Worm (Caenorhabditis elegans) whole organism, L1 larva: ENCODE measurements around the gene mam-3.
A peak's percentile ranks its signal among the peaks of the same experiment; 100 is the strongest.

Experiments used
- C16A3.4 ChIP-seq: fragments of 150-350 bp; optimal IDR thresholded peaks from 2 replicates; lab custom pipeline; 2014; ENCODE audit warnings: missing biosample characterization, missing genetic modification characterization
- F16B12.6 ChIP-seq: fragments of 150-350 bp; optimal IDR thresholded peaks from 2 replicates; lab custom pipeline; 2014; ENCODE audit warnings: missing biosample characterization, missing genetic modification characterization
- Y116A8C.19 ChIP-seq: sonication (generic microtip); optimal IDR thresholded peaks from 2 replicates; lab custom pipeline; 2016; ENCODE audit warnings: missing compliant biosample characterization, missing genetic modification characterization, borderline replicate concordance
- aha-1 ChIP-seq: fragments of 150-350 bp; optimal IDR thresholded peaks from 2 replicates; lab custom pipeline; 2014; ENCODE audit warnings: missing biosample characterization, missing genetic modification characterization
- ama-1 ChIP-seq: fragments of 150-350 bp; optimal IDR thresholded peaks from 2 replicates; lab custom pipeline; 2014
- ceh-8 ChIP-seq: fragments of 200-800 bp; sonication (Bioruptor generic); optimal IDR thresholded peaks from 2 replicates; lab custom pipeline; 2018; ENCODE audit warnings: mild to moderate bottlenecking, missing genetic modification characterization, moderate library complexity, missing compliant biosample characterization
- ces-1 ChIP-seq: fragments of 150-350 bp; optimal IDR thresholded peaks from 2 replicates; lab custom pipeline; 2014; ENCODE audit warnings: missing biosample characterization, missing genetic modification reagents, missing genetic modification characterization
- dsc-1 ChIP-seq: sonication (generic microtip); optimal IDR thresholded peaks from 2 replicates; lab custom pipeline; 2016; ENCODE audit warnings: mild to moderate bottlenecking, missing genetic modification characterization, missing compliant biosample characterization
- grh-1 ChIP-seq: fragments of 200-800 bp; sonication (Bioruptor generic); IDR thresholded peaks from 2 replicates; pipeline ENCODE4 v1.3.6; 2022; ENCODE audit warnings: missing genetic modification reagents, missing genetic modification characterization, missing compliant biosample characterization
- lin-13 ChIP-seq: fragments of 150-350 bp; optimal IDR thresholded peaks from 2 replicates; lab custom pipeline; 2014; ENCODE audit warnings: missing biosample characterization, missing genetic modification reagents, missing genetic modification characterization
- lin-14 ChIP-seq: fragments of 200-800 bp; sonication (Bioruptor generic); optimal IDR thresholded peaks from 2 replicates; lab custom pipeline; 2018; ENCODE audit warnings: mild to moderate bottlenecking, missing genetic modification characterization, moderate library complexity, missing compliant biosample characterization
- lir-3 ChIP-seq: sonication (generic microtip); optimal IDR thresholded peaks from 2 replicates; lab custom pipeline; 2016; ENCODE audit warnings: mild to moderate bottlenecking, missing genetic modification characterization, moderate library complexity, missing compliant biosample characterization; ENCODE audit not compliant: poor library complexity
- mdl-1 ChIP-seq, 2 experiments: fragments of 150-350 bp; optimal IDR thresholded peaks; 2 replicates each; lab custom pipeline; 2014 to 2017; ENCODE audit warnings: missing biosample characterization in 2 of 2, missing genetic modification characterization in 2 of 2, inconsistent platforms in 1 of 2
- mef-2 ChIP-seq: fragments of 150-350 bp; optimal IDR thresholded peaks from 2 replicates; lab custom pipeline; 2014; ENCODE audit warnings: missing biosample characterization, missing genetic modification characterization
- nhr-28 ChIP-seq: fragments of 150-350 bp; optimal IDR thresholded peaks from 2 replicates; lab custom pipeline; 2014; ENCODE audit warnings: missing biosample characterization, missing genetic modification characterization
- nhr-71 ChIP-seq: sonication (generic microtip); optimal IDR thresholded peaks from 2 replicates; lab custom pipeline; 2016; ENCODE audit warnings: mild to moderate bottlenecking, missing genetic modification characterization, moderate library complexity, missing compliant biosample characterization
- nhr-84 ChIP-seq: sonication (generic microtip); optimal IDR thresholded peaks from 2 replicates; lab custom pipeline; 2017; ENCODE audit warnings: missing biosample characterization, missing genetic modification characterization
- nhr-85 ChIP-seq: sonication (generic microtip); peaks from one replicate; lab custom pipeline; 2016; ENCODE audit warnings: missing genetic modification characterization, inconsistent platforms, missing compliant biosample characterization
- pag-3 ChIP-seq: sonication (generic microtip); optimal IDR thresholded peaks from 2 replicates; lab custom pipeline; 2017; ENCODE audit warnings: missing genetic modification characterization, mild to moderate bottlenecking, missing compliant biosample characterization, antibody characterized with exemption, borderline replicate concordance; ENCODE audit not compliant: insufficient read depth
- skn-1 ChIP-seq: fragments of 150-350 bp; optimal IDR thresholded peaks from 2 replicates; lab custom pipeline; 2014; ENCODE audit warnings: missing biosample characterization, missing genetic modification characterization
- snpc-4 ChIP-seq: fragments of 150-350 bp; optimal IDR thresholded peaks from 2 replicates; lab custom pipeline; 2014; ENCODE audit warnings: missing biosample characterization, missing genetic modification characterization
- sox-4 ChIP-seq: sonication (generic microtip); optimal IDR thresholded peaks from 2 replicates; lab custom pipeline; 2016; ENCODE audit warnings: missing genetic modification characterization, missing compliant biosample characterization
- vab-15 ChIP-seq: sonication (generic microtip); optimal IDR thresholded peaks from 2 replicates; lab custom pipeline; 2017; ENCODE audit warnings: missing genotype, mild to moderate bottlenecking, missing genetic modification characterization, missing compliant biosample characterization
- ztf-4 ChIP-seq: fragments of 150-350 bp; optimal IDR thresholded peaks from 2 replicates; lab custom pipeline; 2014; ENCODE audit warnings: missing biosample characterization, missing genetic modification characterization

Gene mam-3

ce11 chrIV:13386043-13386442, 59.1 kb downstream of the mam-3 start, which contains the start of the genes Y62E10A.20, Y62E10A.23 and mdt-9 (continued):
- peak; percentile 84 for TF ChIP-seq nhr-71 (tag; lab: Kevin White, UChicago)
- TF ChIP-seq ama-1 (lab: Kevin White, UChicago) = no peak
- TF ChIP-seq lin-13 = peak; percentile 79
- TF ChIP-seq pag-3 (tag; lab: Kevin White, UChicago) = no peak
- peak; percentile 90 for TF ChIP-seq skn-1 (tag; lab: Kevin White, UChicago)
- TF ChIP-seq sox-4 = peak; percentile 18
- no peak for TF ChIP-seq nhr-84
- peak; percentile 69 for TF ChIP-seq vab-15 (tag; lab: Kevin White, UChicago)
- TF ChIP-seq mdl-1 (tag; optimal IDR thresholded peaks at IDR 0.05; lab: Kevin White, UChicago) = peak in 1 of 2 experiments; percentile 69
- no peak for TF ChIP-seq aha-1 (tag; lab: Kevin White, UChicago)
- TF ChIP-seq ceh-8 (GFP tag; lab: Kevin White, UChicago) = no peak
- TF ChIP-seq Y116A8C.19 = no peak
- peak; percentile 28 for TF ChIP-seq snpc-4
- no peak for TF ChIP-seq ces-1 (GFP tag; lab: Kevin White, UChicago)
- TF ChIP-seq nhr-85 = peak; percentile 78
- peak; percentile 94 for TF ChIP-seq C16A3.4 (tag; lab: Kevin White, UChicago)
- TF ChIP-seq mef-2 (tag; lab: Kevin White, UChicago) = no peak
- peak; percentile 76 for TF ChIP-seq lin-14
- no peak for TF ChIP-seq nhr-28
- peak; percentile 78 for TF ChIP-seq dsc-1 (tag; lab: Kevin White, UChicago)
- TF ChIP-seq lir-3 (tag; lab: Kevin White, UChicago) = peak; percentile 65
- 0 out of 2 replicates have a peak, but pooled peaks have one; percentile 32 for TF ChIP-seq grh-1 (GFP tag; lab: Robert Waterston, UW)
- no peak for TF ChIP-seq ztf-4 (tag; lab: Kevin White, UChicago)
- peak; percentile 19 for TF ChIP-seq F16B12.6 (tag; lab: Kevin White, UChicago)
- TF ChIP-seq, all 84 proteins: peak for 48
